Fruit fly (Drosophila melanogaster): ENCODE results near the gene CG46435.

The CG46435 gene

DNA sequence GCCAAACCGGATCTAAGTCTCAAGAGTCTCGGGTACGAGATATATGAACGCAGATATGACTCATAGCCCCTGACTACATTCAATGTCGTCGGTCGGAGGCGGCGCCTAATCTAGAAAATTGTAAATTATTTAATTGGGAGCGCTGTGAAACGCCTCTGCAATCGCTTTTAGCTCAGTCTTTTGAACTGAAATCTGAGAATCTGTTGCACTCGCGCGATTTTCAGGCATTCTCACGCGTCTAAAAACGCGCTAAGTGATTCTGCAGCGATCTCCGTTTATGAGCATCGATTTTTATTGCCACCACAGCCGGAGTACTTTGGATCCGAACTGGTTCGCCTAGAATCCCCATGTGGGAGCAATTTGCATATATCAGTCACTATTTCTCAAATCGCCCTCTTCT, 16.4 kb upstream of the CG46435 start:
- TF ChIP-seq CG17801 (GFP tag; optimal IDR thresholded peaks at IDR 0.05; ENCODE audit: partially characterized antibody): no peak

- TF ChIP-seq CG17801 (GFP tag; optimal IDR thresholded peaks at IDR 0.05; ENCODE audit: partially characterized antibody): no peak
Measured at dm6 chr3L:19532443-19532842, 12.5 kb upstream of the CG46435 start, which contains the start of gene Cpr76Bd. Cpr76Bd (plus strand) TSS chr3L:19532743.

dm6 chr3L:19544105-19544504, 805 bp upstream of the CG46435 start, which contains the start of the genes CG46434 and Dred:
CG46434 (minus strand) TSS chr3L:19544205.
Dred (minus strand) TSS chr3L:19544205.
- TF ChIP-seq CG17801 (GFP tag; optimal IDR thresholded peaks at IDR 0.05; ENCODE audit: partially characterized antibody): no peak

DNA sequence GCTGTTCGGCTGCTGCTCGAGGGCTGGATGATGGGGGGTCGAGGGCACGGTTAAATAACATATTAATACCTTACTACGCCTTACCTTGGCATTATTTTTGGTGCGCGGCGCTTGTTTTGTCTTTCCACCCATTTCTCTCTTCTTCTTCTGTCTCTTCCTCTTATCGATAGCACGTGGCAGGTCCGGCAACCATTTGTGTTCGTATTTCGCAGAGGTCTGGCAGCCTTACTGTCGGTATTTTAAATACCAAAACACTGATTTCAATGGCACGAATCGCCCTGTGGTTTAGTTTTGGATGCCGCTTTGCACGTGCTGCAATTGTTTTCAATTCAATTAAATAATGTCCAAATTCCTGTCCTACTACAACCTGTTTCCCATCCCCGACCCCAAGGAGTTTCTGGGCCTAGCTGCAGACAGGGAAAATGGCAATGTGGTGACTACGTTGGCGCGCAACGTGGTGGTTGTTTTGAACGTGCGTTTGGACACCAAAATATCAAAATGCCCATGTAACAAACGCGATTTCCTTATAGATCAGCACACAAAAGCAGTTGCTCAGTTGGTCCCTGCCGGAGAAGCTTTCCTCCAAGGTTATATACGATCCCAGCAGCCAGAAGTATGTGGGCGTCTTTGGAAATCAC, 7.3 kb downstream of the CG46435 start, which contains the start of the genes Ltn1 and CG9300:
Gene Ltn1 (minus strand): TSS at position 155 of the 638 bp plus-strand sequence.
Gene CG9300 (plus strand): TSS at position 285 of the 638 bp plus-strand sequence.
- peak; percentile 27 for TF ChIP-seq CG17801 (GFP tag; optimal IDR thresholded peaks at IDR 0.05; ENCODE audit: partially characterized antibody)

dm6 chr3L:19555906-19556457, 11.1 kb downstream of the CG46435 start:
- TF ChIP-seq CG17801 (GFP tag; optimal IDR thresholded peaks at IDR 0.05; ENCODE audit: partially characterized antibody): no peak

- no peak for TF ChIP-seq CG17801 (GFP tag; optimal IDR thresholded peaks at IDR 0.05; ENCODE audit: partially characterized antibody)
Measured at dm6 chr3L:19556738-19557137, 11.8 kb downstream of the CG46435 start.

DNA sequence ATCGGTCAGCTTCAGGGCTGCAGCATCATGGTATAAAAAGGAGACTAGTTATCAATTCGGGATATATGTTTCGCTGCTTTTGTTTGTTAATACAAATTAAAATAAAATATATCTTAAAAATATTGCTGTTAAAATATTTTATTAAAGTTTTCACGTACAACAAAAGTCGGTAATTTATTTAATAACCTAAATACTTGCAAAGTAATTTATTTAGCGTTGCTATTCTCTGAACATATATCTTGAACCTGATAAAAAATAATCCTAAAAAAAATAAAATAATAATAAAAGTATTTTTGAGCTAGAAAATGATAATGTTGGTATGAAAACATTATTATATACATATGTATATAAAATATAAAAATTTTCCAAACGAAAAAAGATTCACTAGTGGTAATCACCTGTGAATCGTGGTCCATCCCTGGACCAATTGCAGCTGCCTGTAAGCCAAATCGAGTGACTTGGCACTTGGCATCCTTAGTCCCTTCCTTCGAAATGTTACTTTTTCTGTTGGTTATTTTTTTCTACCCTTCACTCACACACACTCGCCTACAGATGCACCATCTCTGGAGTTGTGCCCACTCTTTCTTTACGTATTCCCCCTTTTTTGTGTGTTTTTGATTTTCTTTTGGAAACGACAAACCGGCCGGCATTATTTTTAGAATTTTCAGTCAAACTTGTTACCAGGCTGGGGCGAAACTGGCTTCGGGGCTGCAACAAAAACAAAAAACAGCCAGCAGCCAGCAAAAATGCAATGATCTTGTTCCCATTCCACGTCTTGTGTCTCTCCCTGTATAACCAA, 12.5 kb downstream of the CG46435 start:
- TF ChIP-seq CG17801 (GFP tag; optimal IDR thresholded peaks at IDR 0.05; ENCODE audit: partially characterized antibody): no peak

dm6 chr3L:19557996-19558375, 13.1 kb downstream of the CG46435 start:
- TF ChIP-seq CG17801 (GFP tag; optimal IDR thresholded peaks at IDR 0.05; ENCODE audit: partially characterized antibody): no peak

- TF ChIP-seq CG17801 (GFP tag; optimal IDR thresholded peaks at IDR 0.05; ENCODE audit: partially characterized antibody): no peak
Measured at dm6 chr3L:19558674-19559073, 13.8 kb downstream of the CG46435 start.

dm6 chr3L:19559171-19559570, 14.3 kb downstream of the CG46435 start:
- no peak for TF ChIP-seq CG17801 (GFP tag; optimal IDR thresholded peaks at IDR 0.05; ENCODE audit: partially characterized antibody)

- TF ChIP-seq CG17801 (GFP tag; optimal IDR thresholded peaks at IDR 0.05; ENCODE audit: partially characterized antibody): no peak
Measured at dm6 chr3L:19560005-19560694, 15.2 kb downstream of the CG46435 start.

DNA sequence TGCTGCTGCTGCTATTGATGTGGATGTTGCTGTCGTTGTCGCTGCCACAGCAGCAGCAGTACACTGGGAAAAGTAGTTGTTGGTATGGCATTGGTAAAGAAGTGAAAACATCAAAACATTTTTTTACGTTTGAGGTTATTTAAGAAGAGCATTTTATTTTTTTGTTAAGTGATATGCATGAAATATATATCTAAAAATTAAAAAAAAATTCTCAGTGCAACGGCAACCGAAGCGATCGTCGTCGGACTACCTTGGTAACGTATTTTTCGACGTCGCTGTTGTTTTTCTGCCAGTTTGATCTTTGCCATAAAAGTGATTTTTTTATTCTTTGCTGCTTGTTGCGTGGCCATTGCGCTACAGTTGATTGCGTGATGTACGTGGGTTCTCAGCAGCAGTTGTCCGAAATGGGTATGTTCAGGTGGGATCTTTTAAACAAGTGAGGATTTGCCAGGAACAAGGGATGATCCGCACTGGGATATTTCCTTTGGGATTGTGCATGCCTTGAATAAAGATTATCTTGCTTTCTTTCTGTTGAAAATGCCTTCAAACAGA, 15.9 kb downstream of the CG46435 start:
- TF ChIP-seq CG17801 (GFP tag; optimal IDR thresholded peaks at IDR 0.05; ENCODE audit: partially characterized antibody): no peak

- no peak for TF ChIP-seq CG17801 (GFP tag; optimal IDR thresholded peaks at IDR 0.05; ENCODE audit: partially characterized antibody)
Measured at dm6 chr3L:19561745-19562144, 16.8 kb downstream of the CG46435 start.

DNA sequence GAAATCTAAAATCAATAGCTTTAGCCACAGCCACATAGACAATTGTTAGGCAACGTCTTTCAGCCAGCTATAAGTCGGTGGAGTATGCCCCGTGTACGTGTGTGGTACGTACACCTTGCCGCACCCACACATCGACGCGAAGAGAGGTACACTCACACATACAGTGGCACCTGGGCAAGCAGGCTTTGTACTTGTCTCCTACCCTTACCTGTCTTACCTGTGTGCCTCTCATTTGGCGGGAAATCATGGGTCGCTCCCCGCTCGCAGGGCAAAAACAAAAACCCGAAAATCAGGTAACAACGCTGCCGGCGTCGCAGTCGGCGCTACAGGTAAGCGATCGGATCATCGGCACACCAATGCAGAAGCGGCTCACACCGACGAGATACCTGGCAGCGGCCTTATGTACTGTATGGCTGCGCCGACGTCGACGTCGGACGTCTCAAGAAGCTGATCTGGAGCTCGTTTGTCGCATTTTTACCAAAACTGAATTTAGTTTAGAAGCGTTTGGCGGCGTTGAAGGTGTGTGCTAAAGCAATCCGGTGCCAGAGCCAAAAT, 17.3 kb downstream of the CG46435 start:
- no peak for TF ChIP-seq CG17801 (GFP tag; optimal IDR thresholded peaks at IDR 0.05; ENCODE audit: partially characterized antibody)

DNA sequence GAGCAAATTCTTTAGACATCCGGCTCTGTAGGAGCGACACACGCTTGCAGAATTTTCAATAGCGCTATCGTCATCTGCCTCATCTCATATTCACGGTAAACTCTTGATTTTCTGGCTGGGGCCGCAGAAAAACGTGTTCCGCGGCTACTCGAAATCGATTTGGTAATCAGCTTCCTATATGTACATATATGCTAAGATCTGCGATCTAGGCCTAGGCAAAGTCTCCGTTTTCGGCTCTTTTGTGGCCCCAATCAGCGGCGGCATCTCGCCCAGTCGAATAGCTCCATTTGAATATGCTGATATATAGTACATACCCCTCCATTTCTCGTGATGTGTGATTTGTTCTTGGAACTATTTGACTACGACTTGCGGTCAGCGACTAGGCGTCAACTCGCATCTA, 18.1 kb downstream of the CG46435 start:
- no peak for TF ChIP-seq CG17801 (GFP tag; optimal IDR thresholded peaks at IDR 0.05; ENCODE audit: partially characterized antibody)

Data from ovary, adult (tissue).